Fruit fly (Drosophila melanogaster): ENCODE data around the gene CG33654.

DNA sequence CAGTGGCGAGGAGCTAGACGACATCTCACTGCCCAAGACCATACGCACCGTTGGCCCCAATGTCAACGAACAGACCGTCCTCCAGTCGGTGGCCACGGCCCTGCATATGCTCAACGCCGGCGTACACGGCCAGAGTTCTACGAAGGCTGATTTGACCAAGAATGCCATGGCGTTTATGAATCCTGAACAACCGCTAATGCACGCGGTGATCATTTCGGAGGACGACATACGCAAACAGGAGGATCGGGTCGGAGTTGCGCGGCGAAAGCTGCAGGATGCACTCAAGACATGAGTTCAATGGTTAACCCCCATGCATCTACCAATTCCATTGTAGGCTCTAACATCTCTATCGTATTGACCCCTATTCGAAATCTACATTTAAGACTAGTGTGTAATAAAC is 21.9 kb downstream of the CG33654 start:
- TF ChIP-seq CG8478 (optimal IDR thresholded peaks at IDR 0.05): no peak
- TF ChIP-seq CTCF (optimal IDR thresholded peaks at IDR 0.05): no peak

All from S2 (cell line).